In the genomic region with DNA sequence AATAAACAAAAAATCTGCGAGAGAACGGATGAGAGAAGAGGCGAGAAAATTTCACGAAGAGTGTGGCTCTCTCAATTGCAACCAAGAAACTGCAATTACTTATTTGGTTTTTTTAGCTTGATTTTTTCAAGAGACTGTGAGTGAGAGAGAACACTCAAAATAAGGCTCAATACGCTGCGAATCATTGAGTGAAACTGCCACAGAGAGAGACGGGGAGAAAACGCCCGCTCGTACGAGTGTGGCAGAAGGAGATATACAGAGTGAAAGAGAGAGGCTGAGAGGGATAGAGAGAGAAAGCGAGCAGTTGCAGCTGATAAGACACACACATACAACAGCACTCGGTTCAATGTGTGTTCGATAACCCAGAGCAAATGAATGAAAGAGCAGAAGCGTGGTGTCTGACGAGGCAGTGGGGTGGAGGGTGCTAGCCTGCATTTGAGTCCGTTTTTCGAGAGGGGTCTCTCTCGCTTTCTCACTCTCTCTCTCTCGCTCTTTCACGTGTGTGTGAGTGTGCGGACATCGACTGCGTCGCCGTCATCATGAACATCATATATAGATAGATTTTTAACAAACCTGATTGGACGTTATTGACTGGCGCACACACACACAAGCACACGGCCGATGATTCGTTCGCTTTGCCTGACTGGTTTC, we compare ENCODE assay signal across 6 fruit fly cellular contexts.
TF ChIP-seq lines count a peak whose summit lies in the region.

No protein-coding gene starts in this region.

- no peak for TF ChIP-seq CTCF in whole organism, embryonic (GFP tag; optimal IDR thresholded peaks at IDR 0.05; lab: Kevin White, UChicago)

TF ChIP-seq in whole organism, 6 proteins besides CTCF, POLR2A, EP300 and RAD21:
- no peak for TF ChIP-seq psq (optimal IDR thresholded peaks at IDR 0.05; lab: Kevin White, UChicago)
- peak; percentile 88 for TF ChIP-seq CG8478 (optimal IDR thresholded peaks at IDR 0.05; lab: Kevin White, UChicago)
- peak; percentile 74 for TF ChIP-seq Dll (optimal IDR thresholded peaks at IDR 0.05; lab: Kevin White, UChicago)
TF ChIP-seq in whole organism: peak in this region for 2.

TF ChIP-seq in whole organism, adult, 20 proteins besides CTCF, POLR2A, EP300 and RAD21:
- TF ChIP-seq Crg-1 (GFP tag; optimal IDR thresholded peaks at IDR 0.05; lab: Kevin White, UChicago) (no peak), pad (GFP tag; optimal IDR thresholded peaks at IDR 0.05; lab: Kevin White, UChicago) (peak; percentile 30)
TF ChIP-seq in whole organism, adult: peak in this region for 1.

TF ChIP-seq in whole organism, embryonic, 481 proteins besides CTCF, POLR2A, EP300 and RAD21 (continues in another document):
- TF ChIP-seq crol (GFP tag; IDR thresholded peaks at IDR 0.05; lab: Robert Waterston, UW) (peak; percentile 93), CG15514 (GFP tag; optimal IDR thresholded peaks at IDR 0.05; lab: Kevin White, UChicago) (no peak), CoRest (tag; optimal IDR thresholded peaks at IDR 0.05; lab: Kevin White, UChicago) (peak; percentile 21), CG17829 (tag; optimal IDR thresholded peaks at IDR 0.05; lab: Kevin White, UChicago) (no peak), Camta (GFP tag; optimal IDR thresholded peaks at IDR 0.05; lab: Kevin White, UChicago) (no peak), Med (GFP tag; lab: Kevin White, UChicago) (peak; percentile 7), CG3847 (GFP tag; IDR thresholded peaks at IDR 0.05; lab: Robert Waterston, UW) (no peak), kni (GFP tag; optimal IDR thresholded peaks at IDR 0.05; lab: Kevin White, UChicago) (peak; percentile 42), Opbp (GFP tag; IDR thresholded peaks at IDR 0.05; lab: Robert Waterston, UW; ENCODE audit: partially characterized antibody) (peak; percentile 43; the same call in 2 of the 3 replicates), stwl (tag; optimal IDR thresholded peaks at IDR 0.05; lab: Kevin White, UChicago) (no peak), Nf-YA (GFP tag; IDR thresholded peaks at IDR 0.05; lab: Robert Waterston, UW) (peak; percentile 54; the same call in 1 of the 2 replicates), twi (tag; optimal IDR thresholded peaks at IDR 0.05; lab: Kevin White, UChicago) (no peak), ewg (GFP tag; optimal IDR thresholded peaks at IDR 0.05; lab: Kevin White, UChicago) (peak; percentile 18), oc (tag; optimal IDR thresholded peaks at IDR 0.05; lab: Kevin White, UChicago) (peak; percentile 1), vvl (GFP tag; IDR thresholded peaks at IDR 0.05; lab: Robert Waterston, UW) (0 out of 2 replicates have a peak, but pooled peaks have one; percentile 8), chinmo (GFP tag; IDR thresholded peaks at IDR 0.05; lab: Robert Waterston, UW; ENCODE audit: partially characterized antibody) (peak; percentile 85; the same call in 2 of the 4 replicates), usp (GFP tag; optimal IDR thresholded peaks at IDR 0.05; lab: Kevin White, UChicago) (no peak), Rfx (GFP tag; IDR thresholded peaks at IDR 0.05; lab: Robert Waterston, UW) (no peak)

TF ChIP-seq in whole organism, prepupa, 60 proteins besides CTCF, POLR2A, EP300 and RAD21 (continues in another document):
- TF ChIP-seq CG6276 (GFP tag; optimal IDR thresholded peaks at IDR 0.05; lab: Kevin White, UChicago) (peak; percentile 47), ss (GFP tag; optimal IDR thresholded peaks at IDR 0.05; lab: Kevin White, UChicago) (peak; percentile 52 to 57), CG10631 (GFP tag; optimal IDR thresholded peaks at IDR 0.05; lab: Kevin White, UChicago) (no peak), Sox14 (GFP tag; optimal IDR thresholded peaks at IDR 0.05; lab: Kevin White, UChicago) (peak; percentile 8), Lpt (GFP tag; optimal IDR thresholded peaks at IDR 0.05; lab: Kevin White, UChicago) (peak; percentile 48), salr (GFP tag; optimal IDR thresholded peaks at IDR 0.05; lab: Kevin White, UChicago) (peak in 1 of 2 experiments; percentile 19), Hr38 (GFP tag; optimal IDR thresholded peaks at IDR 0.05; lab: Kevin White, UChicago) (no peak), dsx (GFP tag; optimal IDR thresholded peaks at IDR 0.05; lab: Kevin White, UChicago; ENCODE audit: poor library complexity, severe bottlenecking) (peak; percentile 4), esn (GFP tag; optimal IDR thresholded peaks at IDR 0.05; lab: Kevin White, UChicago) (no peak), CG3032 (tag; optimal IDR thresholded peaks at IDR 0.05; lab: Kevin White, UChicago) (peak; percentile 14), CG34406 (GFP tag; optimal IDR thresholded peaks at IDR 0.05; lab: Kevin White, UChicago) (peak; percentile 8), CG8319 (GFP tag; optimal IDR thresholded peaks at IDR 0.05; lab: Kevin White, UChicago) (no peak), CG9139 (GFP tag; optimal IDR thresholded peaks at IDR 0.05; lab: Kevin White, UChicago) (peak; percentile 24), CG11902 (GFP tag; optimal IDR thresholded peaks at IDR 0.05; lab: Kevin White, UChicago) (no peak), fd59A (GFP tag; optimal IDR thresholded peaks at IDR 0.05; lab: Kevin White, UChicago) (peak; percentile 8), eg (GFP tag; IDR thresholded peaks at IDR 0.05; lab: Robert Waterston, UW) (peak; percentile 79), Eip93F (GFP tag; optimal IDR thresholded peaks at IDR 0.05; lab: Kevin White, UChicago) (no peak), CG6163 (GFP tag; IDR thresholded peaks at IDR 0.05; lab: Robert Waterston, UW) (peak; percentile 60), fkh (GFP tag; optimal IDR thresholded peaks at IDR 0.05; lab: Kevin White, UChicago) (peak; percentile 35), topi (GFP tag; optimal IDR thresholded peaks at IDR 0.05; lab: Kevin White, UChicago) (peak; percentile 6)

TF ChIP-seq in whole organism, pupa, 21 proteins besides CTCF, POLR2A, EP300 and RAD21:
- TF ChIP-seq CG17806 (tag; optimal IDR thresholded peaks at IDR 0.05; lab: Kevin White, UChicago): no peak
- peak; percentile 53 for TF ChIP-seq CG14655 (GFP tag; optimal IDR thresholded peaks at IDR 0.05; lab: Kevin White, UChicago)
- no peak for TF ChIP-seq D1 (tag; optimal IDR thresholded peaks at IDR 0.05; lab: Kevin White, UChicago)
- TF ChIP-seq EcR (GFP tag; optimal IDR thresholded peaks at IDR 0.05; lab: Kevin White, UChicago): peak; percentile 34
- peak; percentile 80 for TF ChIP-seq CG12605 (GFP tag; IDR thresholded peaks at IDR 0.05; lab: Robert Waterston, UW)
- TF ChIP-seq CG34367 (tag; optimal IDR thresholded peaks at IDR 0.05; lab: Kevin White, UChicago): peak; percentile 28
- no peak for TF ChIP-seq CG9948 (tag; optimal IDR thresholded peaks at IDR 0.05; lab: Kevin White, UChicago)
- TF ChIP-seq Pif1B (GFP tag; optimal IDR thresholded peaks at IDR 0.05; lab: Kevin White, UChicago): peak; percentile 32
- no peak for TF ChIP-seq CG13204 (GFP tag; optimal IDR thresholded peaks at IDR 0.05; lab: Kevin White, UChicago)
- peak; percentile 42; the same call in 1 of the 3 replicates for TF ChIP-seq fd96Ca (GFP tag; IDR thresholded peaks at IDR 0.05; lab: Robert Waterston, UW)
- TF ChIP-seq CG15710 (tag; optimal IDR thresholded peaks at IDR 0.05; lab: Kevin White, UChicago): no peak
- peak; percentile 21 for TF ChIP-seq gl (tag; optimal IDR thresholded peaks at IDR 0.05; lab: Kevin White, UChicago)
- no peak for TF ChIP-seq rn (GFP tag; IDR thresholded peaks at IDR 0.05; lab: Robert Waterston, UW)
- peak; percentile 57 for TF ChIP-seq CG4496 (GFP tag; IDR thresholded peaks at IDR 0.05; lab: Robert Waterston, UW)
- TF ChIP-seq CG10348 (GFP tag; IDR thresholded peaks at IDR 0.05; lab: Robert Waterston, UW): no peak
- peak; percentile 22 for TF ChIP-seq Snoo (tag; optimal IDR thresholded peaks at IDR 0.05; lab: Kevin White, UChicago)
- peak; percentile 42 for TF ChIP-seq Pif1A (GFP tag; optimal IDR thresholded peaks at IDR 0.05; lab: Kevin White, UChicago)
- TF ChIP-seq CG8301 (tag; optimal IDR thresholded peaks at IDR 0.05; lab: Kevin White, UChicago): peak; percentile 21
- TF ChIP-seq CG32121 (GFP tag; IDR thresholded peaks at IDR 0.05; lab: Robert Waterston, UW): peak; percentile 46; the same call in 1 of the 2 replicates
- peak; percentile 20 for TF ChIP-seq Ets98B (GFP tag; IDR thresholded peaks at IDR 0.05; lab: Robert Waterston, UW)
- peak; percentile 29 for TF ChIP-seq CG8159 (tag; optimal IDR thresholded peaks at IDR 0.05; lab: Kevin White, UChicago)

TF ChIP-seq in whole organism, wandering third instar larva, 38 proteins besides CTCF, POLR2A, EP300 and RAD21 (continues in another document):
- TF ChIP-seq lola (GFP tag; optimal IDR thresholded peaks at IDR 0.05; lab: Kevin White, UChicago) (no peak), Mio (GFP tag; optimal IDR thresholded peaks at IDR 0.05; lab: Kevin White, UChicago) (no peak), GATAd (GFP tag; optimal IDR thresholded peaks at IDR 0.05; lab: Kevin White, UChicago) (no peak), Dif (GFP tag; optimal IDR thresholded peaks at IDR 0.05; lab: Kevin White, UChicago; ENCODE audit: partially characterized antibody) (peak; percentile 42), Vsx2 (GFP tag; optimal IDR thresholded peaks at IDR 0.05; lab: Kevin White, UChicago; ENCODE audit: partially characterized antibody) (peak; percentile 28), woc (GFP tag; optimal IDR thresholded peaks at IDR 0.05; lab: Kevin White, UChicago) (no peak), Dfd (GFP tag; optimal IDR thresholded peaks at IDR 0.05; lab: Kevin White, UChicago) (no peak), h (GFP tag; optimal IDR thresholded peaks at IDR 0.05; lab: Kevin White, UChicago) (no peak), psq (GFP tag; optimal IDR thresholded peaks at IDR 0.05; lab: Kevin White, UChicago) (peak; percentile 17), Abd-B (GFP tag; optimal IDR thresholded peaks at IDR 0.05; lab: Kevin White, UChicago) (no peak), Sp1 (GFP tag; optimal IDR thresholded peaks at IDR 0.05; lab: Kevin White, UChicago) (peak; percentile 15), CrebA (GFP tag; optimal IDR thresholded peaks at IDR 0.05; lab: Kevin White, UChicago; ENCODE audit: borderline replicate concordance) (no peak), dmrt93B (GFP tag; optimal IDR thresholded peaks at IDR 0.05; lab: Kevin White, UChicago) (no peak), dsf (GFP tag; optimal IDR thresholded peaks at IDR 0.05; lab: Kevin White, UChicago; ENCODE audit: borderline replicate concordance) (no peak), fru (GFP tag; optimal IDR thresholded peaks at IDR 0.05; lab: Kevin White, UChicago) (no peak), ey (GFP tag; optimal IDR thresholded peaks at IDR 0.05; lab: Kevin White, UChicago) (no peak), CG9705 (GFP tag; optimal IDR thresholded peaks at IDR 0.05; lab: Kevin White, UChicago) (no peak), HLH106 (tag; optimal IDR thresholded peaks at IDR 0.05; lab: Kevin White, UChicago) (no peak), sage (GFP tag; optimal IDR thresholded peaks at IDR 0.05; lab: Kevin White, UChicago) (no peak), rgr (GFP tag; optimal IDR thresholded peaks at IDR 0.05; lab: Kevin White, UChicago) (no peak), Myc (optimal IDR thresholded peaks at IDR 0.05; lab: Kevin White, UChicago) (no peak), Rel (GFP tag; optimal IDR thresholded peaks at IDR 0.05; lab: Kevin White, UChicago) (no peak), Rel (tag; optimal IDR thresholded peaks at IDR 0.05; lab: Kevin White, UChicago) (no peak), foxo (GFP tag; optimal IDR thresholded peaks at IDR 0.05; lab: Kevin White, UChicago) (no peak), N (GFP tag; optimal IDR thresholded peaks at IDR 0.05; lab: Kevin White, UChicago) (peak; percentile 54)
